Fruit fly (Drosophila melanogaster) whole organism, embryonic: Measurements from ENCODE around the gene CG33090.

Experiments used
- Antp ChIP-seq: fragments of 200-800 bp; sonication (Bioruptor generic); optimal IDR thresholded peaks from 3 replicates; lab custom pipeline; 2016; ENCODE audit warnings: missing biosample characterization, missing genetic modification characterization
- Bdp1 ChIP-seq: fragments of 200-800 bp; sonication (Bioruptor generic); optimal IDR thresholded peaks from 3 replicates; lab custom pipeline; 2016; ENCODE audit warnings: missing biosample characterization, missing genetic modification characterization
- Blimp-1 ChIP-seq: fragments of 200-800 bp; sonication (Bioruptor generic); optimal IDR thresholded peaks from 3 replicates; lab custom pipeline; 2018; ENCODE audit warnings: missing biosample characterization, missing genetic modification characterization, mild to moderate bottlenecking, moderate library complexity, missing genetic modification reagents
- CG10147 ChIP-seq: fragments of 200-800 bp; sonication (Bioruptor generic); optimal IDR thresholded peaks from 2 replicates; lab custom pipeline; 2019; ENCODE audit warnings: missing biosample characterization, mild to moderate bottlenecking, missing genetic modification characterization, moderate library complexity
- CG10267 ChIP-seq: fragments of 200-800 bp; sonication (Bioruptor generic); optimal IDR thresholded peaks from 2 replicates; lab custom pipeline; 2018; ENCODE audit warnings: missing biosample characterization, mild to moderate bottlenecking, missing genetic modification characterization, moderate library complexity
- CG11723 ChIP-seq: fragments of 200-800 bp; sonication (Bioruptor generic); optimal IDR thresholded peaks from 2 replicates; lab custom pipeline; 2017; ENCODE audit warnings: missing biosample characterization, mild to moderate bottlenecking, missing genetic modification characterization
- CG12391 ChIP-seq: fragments of 200-800 bp; sonication (Bioruptor generic); optimal IDR thresholded peaks from 3 replicates; lab custom pipeline; 2018; ENCODE audit warnings: missing biosample characterization, mild to moderate bottlenecking, missing genetic modification characterization, moderate library complexity
- CG15514 ChIP-seq: fragments of 200-800 bp; sonication (Bioruptor generic); optimal IDR thresholded peaks from 3 replicates; lab custom pipeline; 2017; ENCODE audit warnings: missing biosample characterization, missing genetic modification characterization, mild to moderate bottlenecking, moderate library complexity, missing genetic modification reagents
- CG17359 ChIP-seq: fragments of 200-800 bp; sonication (Bioruptor generic); optimal IDR thresholded peaks from 3 replicates; lab custom pipeline; 2018; ENCODE audit warnings: missing biosample characterization, mild to moderate bottlenecking, missing genetic modification characterization, moderate library complexity
- CG17912 ChIP-seq: fragments of 200-800 bp; sonication (Bioruptor generic); optimal IDR thresholded peaks from 2 replicates; lab custom pipeline; 2018; ENCODE audit warnings: missing biosample characterization, mild to moderate bottlenecking, missing genetic modification characterization
- CG2875 ChIP-seq: fragments of 200-800 bp; sonication (Bioruptor generic); optimal IDR thresholded peaks from 2 replicates; lab custom pipeline; 2017; ENCODE audit warnings: missing biosample characterization, mild to moderate bottlenecking, missing genetic modification characterization, missing genetic modification reagents
- CG3065 ChIP-seq: fragments of 200-800 bp; sonication (Bioruptor generic); optimal IDR thresholded peaks from 2 replicates; lab custom pipeline; 2016; ENCODE audit warnings: missing biosample characterization, missing genetic modification characterization
- CG33213 ChIP-seq: fragments of 200-800 bp; sonication (Bioruptor generic); optimal IDR thresholded peaks from 3 replicates; lab custom pipeline; 2016; ENCODE audit warnings: missing biosample characterization, missing genetic modification characterization
- CG3407 ChIP-seq: fragments of 200-800 bp; sonication (Bioruptor generic); optimal IDR thresholded peaks from 2 replicates; lab custom pipeline; 2018; ENCODE audit warnings: missing biosample characterization, mild to moderate bottlenecking, missing genetic modification characterization
- CG4282 ChIP-seq: fragments of 200-800 bp; sonication (Bioruptor generic); optimal IDR thresholded peaks from 2 replicates; lab custom pipeline; 2016; ENCODE audit warnings: missing biosample characterization, missing genetic modification characterization
- CG4424 ChIP-seq: fragments of 200-800 bp; sonication (Bioruptor generic); optimal IDR thresholded peaks from 3 replicates; lab custom pipeline; 2016; ENCODE audit warnings: missing biosample characterization, missing genetic modification characterization
- CG4820 ChIP-seq: fragments of 200-800 bp; sonication (Bioruptor generic); optimal IDR thresholded peaks from 3 replicates; lab custom pipeline; 2016; ENCODE audit warnings: missing biosample characterization, missing genetic modification characterization
- CG5180 ChIP-seq: fragments of 200-800 bp; sonication (Bioruptor generic); optimal IDR thresholded peaks from 3 replicates; lab custom pipeline; 2017; ENCODE audit warnings: missing biosample characterization, missing genetic modification characterization, mild to moderate bottlenecking, moderate library complexity, missing genetic modification reagents
- CG8359 ChIP-seq: fragments of 200-800 bp; sonication (Bioruptor generic); optimal IDR thresholded peaks from 2 replicates; lab custom pipeline; 2017; ENCODE audit warnings: missing biosample characterization, mild to moderate bottlenecking, missing genetic modification characterization, borderline replicate concordance
- CG8765 ChIP-seq: fragments of 200-800 bp; sonication (Bioruptor generic); IDR thresholded peaks from 2 replicates; pipeline ENCODE4 v1.3.6; 2022; ENCODE audit warnings: missing biosample characterization, missing genetic modification characterization
- CG8924 ChIP-seq: fragments of 200-800 bp; optimal IDR thresholded peaks from 3 replicates; lab custom pipeline; 2019; ENCODE audit warnings: missing biosample characterization, mild to moderate bottlenecking, missing genetic modification characterization, moderate library complexity
- CG9609 ChIP-seq: fragments of 200-800 bp; sonication (Bioruptor generic); optimal IDR thresholded peaks from 3 replicates; lab custom pipeline; 2016; ENCODE audit warnings: missing biosample characterization, missing genetic modification characterization
- CG9876 ChIP-seq: fragments of 200-800 bp; sonication (Bioruptor generic); optimal IDR thresholded peaks from 2 replicates; lab custom pipeline; 2016; ENCODE audit warnings: missing biosample characterization, missing genetic modification characterization
- CG9932 ChIP-seq: fragments of 200-800 bp; sonication (Bioruptor generic); IDR thresholded peaks from 2 replicates; pipeline ENCODE4 v1.3.6; 2022; ENCODE audit warnings: missing biosample characterization, missing genetic modification characterization
- Elba2 ChIP-seq: fragments of 200-800 bp; sonication (Bioruptor generic); optimal IDR thresholded peaks from 3 replicates; lab custom pipeline; 2016; ENCODE audit warnings: missing biosample characterization, missing genetic modification characterization
- Mrtf ChIP-seq: fragments of 200-800 bp; sonication (Bioruptor generic); IDR thresholded peaks from 3 replicates; pipeline ENCODE4 v1.3.6; 2022; ENCODE audit warnings: missing biosample characterization, missing genetic modification characterization
- Oli ChIP-seq: fragments of 200-800 bp; sonication (Bioruptor generic); optimal IDR thresholded peaks from 2 replicates; lab custom pipeline; 2018; ENCODE audit warnings: missing biosample characterization, mild to moderate bottlenecking, missing genetic modification characterization, moderate library complexity
- Rx ChIP-seq: fragments of 200-800 bp; sonication (Bioruptor generic); IDR thresholded peaks from 2 replicates; pipeline ENCODE4 v1.3.6; 2022; ENCODE audit warnings: missing biosample characterization, missing genetic modification characterization
- Scr ChIP-seq: fragments of 200-800 bp; sonication (Bioruptor generic); IDR thresholded peaks from 2 replicates; pipeline ENCODE4 v1.3.6; 2022; ENCODE audit warnings: missing biosample characterization, missing genetic modification characterization; ENCODE audit not compliant: partially characterized antibody
- Sox100B ChIP-seq: fragments of 200-800 bp; sonication (Bioruptor generic); optimal IDR thresholded peaks from 3 replicates; lab custom pipeline; 2018; ENCODE audit warnings: missing biosample characterization, mild to moderate bottlenecking, missing genetic modification characterization
- YL-1 ChIP-seq: fragments of 200-800 bp; sonication (Bioruptor generic); optimal IDR thresholded peaks from 3 replicates; lab custom pipeline; 2017; ENCODE audit warnings: missing biosample characterization, mild to moderate bottlenecking, missing genetic modification characterization
- ab ChIP-seq: fragments of 200-800 bp; sonication (Bioruptor generic); optimal IDR thresholded peaks from 2 replicates; lab custom pipeline; 2016; ENCODE audit warnings: missing biosample characterization, missing genetic modification characterization
- ase ChIP-seq: fragments of 200-800 bp; sonication (Bioruptor generic); IDR thresholded peaks from 3 replicates; pipeline ENCODE4 v1.3.6; 2022; ENCODE audit warnings: missing biosample characterization, missing genetic modification characterization
- cato ChIP-seq: fragments of 200-800 bp; sonication (Bioruptor generic); optimal IDR thresholded peaks from 2 replicates; lab custom pipeline; 2016; ENCODE audit warnings: missing biosample characterization, missing genetic modification characterization, borderline replicate concordance
- dpn ChIP-seq, 2 experiments: fragments of 200-800 bp; sonication (Bioruptor generic); optimal IDR thresholded peaks; 3 replicates each; lab custom pipeline; 2016; ENCODE audit warnings: missing biosample characterization in 2 of 2, missing genetic modification characterization in 2 of 2
- en ChIP-seq: fragments of 200-800 bp; sonication (Bioruptor generic); optimal IDR thresholded peaks from 2 replicates; lab custom pipeline; 2016; ENCODE audit warnings: missing biosample characterization, missing genetic modification characterization
- grau ChIP-seq: fragments of 200-800 bp; optimal IDR thresholded peaks from 3 replicates; lab custom pipeline; 2019; ENCODE audit warnings: missing biosample characterization, mild to moderate bottlenecking, missing genetic modification characterization, moderate library complexity
- hbn ChIP-seq: fragments of 200-800 bp; sonication (Bioruptor generic); IDR thresholded peaks from 2 replicates; pipeline ENCODE4 v1.3.6; 2022; ENCODE audit warnings: missing biosample characterization, missing genetic modification characterization; ENCODE audit not compliant: partially characterized antibody
- mld ChIP-seq: fragments of 200-800 bp; sonication (Bioruptor generic); IDR thresholded peaks from 3 replicates; pipeline ENCODE4 v1.3.6; 2022; ENCODE audit warnings: missing biosample characterization, missing genetic modification characterization; ENCODE audit not compliant: partially characterized antibody
- nerfin-2 ChIP-seq: fragments of 200-800 bp; sonication (Bioruptor generic); IDR thresholded peaks from 2 replicates; pipeline ENCODE4 v1.3.6; 2022; ENCODE audit warnings: missing biosample characterization, missing genetic modification characterization; ENCODE audit not compliant: partially characterized antibody
- prd ChIP-seq, 3 experiments: fragments of >200 bp in 2 of 3; fragments of 200-800 bp in 1 of 3; sonication (Bioruptor generic) in 1 of 3; optimal IDR thresholded peaks in 2 of 3; IDR thresholded peaks in 1 of 3; 2 replicates in 2 of 3; 3 replicates in 1 of 3; pipeline versions ENCODE4 v1.3.6 to Lab custom; 2017 to 2022; ENCODE audit warnings: missing biosample characterization in 1 of 3, missing genetic modification characterization in 1 of 3
- sens-2 ChIP-seq: fragments of 200-800 bp; sonication (Bioruptor generic); IDR thresholded peaks from 2 replicates; pipeline ENCODE4 v1.3.6; 2022; ENCODE audit warnings: missing biosample characterization, missing genetic modification characterization
- slbo ChIP-seq: fragments of 200-800 bp; sonication (Bioruptor generic); IDR thresholded peaks from 2 replicates; pipeline ENCODE4 v1.3.6; 2022; ENCODE audit warnings: missing biosample characterization, missing genetic modification characterization
- slou ChIP-seq: fragments of 200-800 bp; sonication (Bioruptor generic); optimal IDR thresholded peaks from 3 replicates; lab custom pipeline; 2016; ENCODE audit warnings: missing biosample characterization, missing genetic modification characterization
- so ChIP-seq: fragments of 200-800 bp; sonication (Bioruptor generic); IDR thresholded peaks from 3 replicates; pipeline ENCODE4 v1.3.6; 2022; ENCODE audit warnings: missing biosample characterization, missing genetic modification characterization
- sqz ChIP-seq: fragments of 200-800 bp; sonication (Bioruptor generic); optimal IDR thresholded peaks from 3 replicates; lab custom pipeline; 2018; ENCODE audit warnings: missing biosample characterization, mild to moderate bottlenecking, missing genetic modification characterization
- trem ChIP-seq: fragments of 200-800 bp; optimal IDR thresholded peaks from 3 replicates; lab custom pipeline; 2019; ENCODE audit warnings: missing biosample characterization, mild to moderate bottlenecking, missing genetic modification characterization, moderate library complexity
- yki ChIP-seq: fragments of >200 bp; optimal IDR thresholded peaks from 3 replicates; lab custom pipeline; 2018

The CG33090 gene

dm6 chr2L:14369933-14370776 lies 36.2 kb downstream of the CG33090 start (continued):
- no peak for TF ChIP-seq CG9876 (GFP tag; lab: Kevin White, UChicago)
- no peak for TF ChIP-seq CG3407 (GFP tag; lab: Kevin White, UChicago)
- peak; percentile 1 for TF ChIP-seq trem
- no peak for TF ChIP-seq Bdp1 (GFP tag; lab: Kevin White, UChicago)
- no peak for TF ChIP-seq Scr (GFP tag; lab: Robert Waterston, UW)
- TF ChIP-seq Antp (GFP tag; lab: Kevin White, UChicago): peak; percentile 10
- no peak for TF ChIP-seq en
- no peak for TF ChIP-seq nerfin-2
- TF ChIP-seq Oli: peak; percentile 45
- TF ChIP-seq prd (optimal IDR thresholded peaks at IDR 0.05; lab: Kevin White, UChicago): no peak
- TF ChIP-seq prd (GFP tag; IDR thresholded peaks at IDR 0.05; lab: Robert Waterston, UW): peak; percentile 82
- no peak for TF ChIP-seq sens-2 (GFP tag; lab: Robert Waterston, UW)
- TF ChIP-seq CG15514 (GFP tag; lab: Kevin White, UChicago): no peak
- TF ChIP-seq CG4820 (GFP tag; lab: Kevin White, UChicago): no peak
- no peak for TF ChIP-seq CG11723
- TF ChIP-seq Blimp-1 (GFP tag; lab: Kevin White, UChicago): peak; percentile 38
- peak; percentile 12 for TF ChIP-seq CG4424
- TF ChIP-seq slbo: no peak
- TF ChIP-seq slou (GFP tag; lab: Kevin White, UChicago): no peak
- TF ChIP-seq sqz (GFP tag; lab: Kevin White, UChicago): no peak
- peak; percentile 41 for TF ChIP-seq CG17359
- TF ChIP-seq ase: no peak
- peak; percentile 12 for TF ChIP-seq Sox100B (GFP tag; lab: Kevin White, UChicago)
- no peak for TF ChIP-seq CG5180 (GFP tag; lab: Kevin White, UChicago)
- no peak for TF ChIP-seq CG4282 (GFP tag; lab: Kevin White, UChicago)
- no peak for TF ChIP-seq yki (lab: Kevin White, UChicago)
- 0 out of 3 replicates have a peak, but pooled peaks have one; percentile 18 for TF ChIP-seq Mrtf
- no peak for TF ChIP-seq so (GFP tag; lab: Robert Waterston, UW)
- TF ChIP-seq cato (GFP tag; lab: Kevin White, UChicago): peak; percentile 35
- TF ChIP-seq CG10147 (GFP tag; lab: Kevin White, UChicago): no peak
- TF ChIP-seq mld: no peak
- peak; percentile 6 for TF ChIP-seq CG10267 (tag; lab: Kevin White, UChicago)
- no peak for TF ChIP-seq CG9609
- TF ChIP-seq hbn (GFP tag; lab: Robert Waterston, UW): no peak
- no peak for TF ChIP-seq CG9932 (GFP tag; lab: Robert Waterston, UW)
- TF ChIP-seq CG33213 (GFP tag; lab: Kevin White, UChicago): no peak
- TF ChIP-seq dpn (GFP tag; optimal IDR thresholded peaks at IDR 0.05; lab: Kevin White, UChicago): no peak
- TF ChIP-seq CG8359 (GFP tag; lab: Kevin White, UChicago): no peak
- no peak for TF ChIP-seq YL-1
- peak; percentile 28 for TF ChIP-seq Elba2 (GFP tag; lab: Kevin White, UChicago)
- peak; percentile 19 for TF ChIP-seq CG12391
- peak; percentile 29; the same call in 1 of the 2 replicates for TF ChIP-seq CG8765 (GFP tag; lab: Robert Waterston, UW)
- TF ChIP-seq Rx (GFP tag; lab: Robert Waterston, UW): peak; percentile 31; the same call in 1 of the 2 replicates
- no peak for TF ChIP-seq CG2875
- TF ChIP-seq CG3065 (GFP tag; lab: Kevin White, UChicago): no peak
- TF ChIP-seq ab: no peak
- TF ChIP-seq grau (tag; lab: Kevin White, UChicago): peak; percentile 25
- no peak for TF ChIP-seq CG17912 (GFP tag; lab: Kevin White, UChicago)
- no peak for TF ChIP-seq CG8924 (tag; lab: Kevin White, UChicago)
